Worm (Caenorhabditis elegans) whole organism, L1 larva: ENCODE measurements around the gene str-255.

Experiments
- elt-3 ChIP-seq, 6 experiments: fragments of 150-350 bp in 1 of 6; sonication (generic microtip); optimal IDR thresholded peaks; 2 replicates each; lab custom pipeline; 2017 to 2018; ENCODE audit warnings: missing biosample characterization in 6 of 6, missing genetic modification characterization in 6 of 6, inconsistent platforms in 1 of 6
- fos-1 ChIP-seq: fragments of 150-350 bp; optimal IDR thresholded peaks from 2 replicates; lab custom pipeline; 2014; ENCODE audit warnings: missing biosample characterization, missing genetic modification characterization
- lir-3 ChIP-seq: sonication (generic microtip); optimal IDR thresholded peaks from 2 replicates; lab custom pipeline; 2016; ENCODE audit warnings: mild to moderate bottlenecking, missing genetic modification characterization, moderate library complexity, missing compliant biosample characterization; ENCODE audit not compliant: poor library complexity
- nhr-19 ChIP-seq: fragments of 200-800 bp; sonication (Bioruptor generic); conservative IDR thresholded peaks from 2 replicates; pipeline ENCODE4 v1.3.6; 2022; ENCODE audit warnings: missing genetic modification characterization, missing compliant biosample characterization
- pqm-1 ChIP-seq: sonication (generic microtip); optimal IDR thresholded peaks from 3 replicates; lab custom pipeline; 2017; ENCODE audit warnings: missing biosample characterization, missing genetic modification characterization
- unc-86 ChIP-seq: sonication (generic microtip); optimal IDR thresholded peaks from 2 replicates; lab custom pipeline; 2016; ENCODE audit warnings: missing genetic modification characterization, missing compliant biosample characterization

ce11 chrV:2118574-2118973 is 45.1 kb downstream of the str-255 start, which contains the start of gene bgnt-1.2:
- TF ChIP-seq lir-3 = no peak
- TF ChIP-seq elt-3 (tag; optimal IDR thresholded peaks at IDR 0.05; lab: Kevin White, UChicago) = no peak
- TF ChIP-seq nhr-19 (GFP tag; lab: Robert Waterston, UW) = no peak
- no peak for TF ChIP-seq unc-86
- no peak for TF ChIP-seq pqm-1 (tag; lab: Kevin White, UChicago)
- no peak for TF ChIP-seq fos-1 (tag; lab: Kevin White, UChicago)
